Fruit fly (Drosophila melanogaster): ENCODE data around the gene CG34355.

Gene CG34355

dm6 chr3R:23757912-23758607 lies 45.6 kb upstream of the CG34355 start, which contains the start of the genes PTPMT1 and Hrd3 (continued):
- peak; percentile 87 for TF ChIP-seq ham (GFP tag; IDR thresholded peaks at IDR 0.05)
- TF ChIP-seq repo (GFP tag; optimal IDR thresholded peaks at IDR 0.05), result peak; percentile 93
- peak; percentile 96 for TF ChIP-seq Mes4 (GFP tag; optimal IDR thresholded peaks at IDR 0.05)
- peak; percentile 96 for TF ChIP-seq Lhr (GFP tag; optimal IDR thresholded peaks at IDR 0.05)
- TF ChIP-seq Hsf (GFP tag; optimal IDR thresholded peaks at IDR 0.05), result peak; percentile 99
- peak; percentile 98 for TF ChIP-seq CG11723 (GFP tag; optimal IDR thresholded peaks at IDR 0.05)
- peak; percentile 99 for TF ChIP-seq lilli (GFP tag; optimal IDR thresholded peaks at IDR 0.05)
- no peak for TF ChIP-seq prd (optimal IDR thresholded peaks at IDR 0.05)
- TF ChIP-seq prd (GFP tag; IDR thresholded peaks at IDR 0.05), result peak; percentile 98
- peak; percentile 99 for TF ChIP-seq CG4424 (GFP tag; optimal IDR thresholded peaks at IDR 0.05)
- peak; percentile 99 for TF ChIP-seq az2 (GFP tag; optimal IDR thresholded peaks at IDR 0.05)
- TF ChIP-seq CG11085 (GFP tag; IDR thresholded peaks at IDR 0.05), result peak; percentile 93
- TF ChIP-seq bcd (GFP tag; optimal IDR thresholded peaks at IDR 0.05), result peak; percentile 99
- peak; percentile 90 for TF ChIP-seq Gsc (GFP tag; IDR thresholded peaks at IDR 0.05)
- TF ChIP-seq mld (GFP tag; IDR thresholded peaks at IDR 0.05; ENCODE audit: partially characterized antibody), result no peak
- peak; percentile 65 for TF ChIP-seq CG4360 (GFP tag; IDR thresholded peaks at IDR 0.05)
- TF ChIP-seq Med (GFP tag), result peak; percentile 99
- TF ChIP-seq chn (GFP tag; optimal IDR thresholded peaks at IDR 0.05), result peak; percentile 98
- TF ChIP-seq CG2120 (GFP tag; optimal IDR thresholded peaks at IDR 0.05), result peak; percentile 99
- TF ChIP-seq Oli (tag; optimal IDR thresholded peaks at IDR 0.05), result peak; percentile 99
- TF ChIP-seq Scr (GFP tag; IDR thresholded peaks at IDR 0.05; ENCODE audit: partially characterized antibody), result 0 out of 2 replicates have a peak, but pooled peaks have one; percentile 26
- TF ChIP-seq Kr (GFP tag; optimal IDR thresholded peaks at IDR 0.05), result peak; percentile 84
- peak; percentile 94; the same call in 2 of the 3 replicates for TF ChIP-seq otp (GFP tag; IDR thresholded peaks at IDR 0.05)
- peak; percentile 95 for TF ChIP-seq lbe (GFP tag; optimal IDR thresholded peaks at IDR 0.05)
- peak; percentile 93 for TF ChIP-seq ara (GFP tag; IDR thresholded peaks at IDR 0.05)
- TF ChIP-seq Hr78 (GFP tag; optimal IDR thresholded peaks at IDR 0.05), result peak in 1 of 2 experiments; percentile 95
- TF ChIP-seq CG12744 (GFP tag; optimal IDR thresholded peaks at IDR 0.05), result peak; percentile 97
- peak; percentile 97 for TF ChIP-seq CHES-1-like (GFP tag; optimal IDR thresholded peaks at IDR 0.05)
- peak; percentile 93 for TF ChIP-seq Bdp1 (GFP tag; optimal IDR thresholded peaks at IDR 0.05)
- peak; percentile 99 for TF ChIP-seq CG8924 (tag; optimal IDR thresholded peaks at IDR 0.05)
- peak; percentile 97 for TF ChIP-seq kni (GFP tag; optimal IDR thresholded peaks at IDR 0.05)
- peak; percentile 100 for TF ChIP-seq CG17361 (GFP tag; IDR thresholded peaks at IDR 0.05)
- peak; percentile 93 for TF ChIP-seq CG14050 (GFP tag; IDR thresholded peaks at IDR 0.05)
- TF ChIP-seq CG30403 (GFP tag; optimal IDR thresholded peaks at IDR 0.05), result peak; percentile 100
- TF ChIP-seq Mad (GFP tag; optimal IDR thresholded peaks at IDR 0.05), result peak; percentile 98
- TF ChIP-seq CG9817 (tag; optimal IDR thresholded peaks at IDR 0.05), result peak; percentile 98
- TF ChIP-seq CG31441 (GFP tag; IDR thresholded peaks at IDR 0.05), result peak; percentile 99
- peak; percentile 88 for TF ChIP-seq TFAM (GFP tag; optimal IDR thresholded peaks at IDR 0.05)
- TF ChIP-seq CG12236 (GFP tag; optimal IDR thresholded peaks at IDR 0.05), result peak; percentile 94
- peak; percentile 97 for TF ChIP-seq CG8388 (GFP tag; optimal IDR thresholded peaks at IDR 0.05)
- no peak for TF ChIP-seq D (optimal IDR thresholded peaks at IDR 0.05)
- TF ChIP-seq D (GFP tag; optimal IDR thresholded peaks at IDR 0.05), result peak; percentile 99
- peak; percentile 63; the same call in 1 of the 2 replicates for TF ChIP-seq crol (GFP tag; IDR thresholded peaks at IDR 0.05)
- peak; percentile 93 for TF ChIP-seq corto (GFP tag; optimal IDR thresholded peaks at IDR 0.05)
- peak; percentile 55 for TF ChIP-seq CG9797 (GFP tag; optimal IDR thresholded peaks at IDR 0.05)
- TF ChIP-seq pan (optimal IDR thresholded peaks at IDR 0.05), result no peak
- TF ChIP-seq pan (GFP tag; optimal IDR thresholded peaks at IDR 0.05 in 1 of 2, IDR thresholded peaks at IDR 0.05 in 1 of 2), result peak in 1 of 2 experiments; percentile 93
- TF ChIP-seq peb (GFP tag; IDR thresholded peaks at IDR 0.05), result peak; percentile 93
- peak; percentile 44 for TF ChIP-seq pzg (GFP tag; optimal IDR thresholded peaks at IDR 0.05)
- TF ChIP-seq Side (GFP tag; optimal IDR thresholded peaks at IDR 0.05), result peak; percentile 96

Data from whole organism, embryonic.